Worm (Caenorhabditis elegans) whole organism, L1 larva: Measurements from ENCODE around the gene math-33.
A peak's percentile ranks its signal among the peaks of the same experiment; 100 is the strongest.

Experiments
- C16A3.4 ChIP-seq: fragments of 150-350 bp; optimal IDR thresholded peaks from 2 replicates; lab custom pipeline; 2014; ENCODE audit warnings: missing biosample characterization, missing genetic modification characterization
- C34B4.2 ChIP-seq: sonication (generic microtip); optimal IDR thresholded peaks from 2 replicates; lab custom pipeline; 2017; ENCODE audit warnings: mild to moderate bottlenecking, missing genetic modification characterization, missing compliant biosample characterization
- blmp-1 ChIP-seq: fragments of 150-350 bp; optimal IDR thresholded peaks from 2 replicates; lab custom pipeline; 2014; ENCODE audit warnings: missing biosample characterization, missing genetic modification characterization
- ceh-8 ChIP-seq: fragments of 200-800 bp; sonication (Bioruptor generic); optimal IDR thresholded peaks from 2 replicates; lab custom pipeline; 2018; ENCODE audit warnings: mild to moderate bottlenecking, missing genetic modification characterization, moderate library complexity, missing compliant biosample characterization
- dsc-1 ChIP-seq: sonication (generic microtip); optimal IDR thresholded peaks from 2 replicates; lab custom pipeline; 2016; ENCODE audit warnings: mild to moderate bottlenecking, missing genetic modification characterization, missing compliant biosample characterization
- efl-1 ChIP-seq, 4 experiments: fragments of 150-350 bp; optimal IDR thresholded peaks in 3 of 4; peaks in 1 of 4; 1 replicate in 1 of 4; 2 replicates in 3 of 4; lab custom pipeline; 2014; ENCODE audit warnings: missing biosample characterization in 2 of 4, missing genetic modification characterization in 2 of 4, missing genetic modification reagents in 2 of 4
- egl-13 ChIP-seq: sonication (generic microtip); optimal IDR thresholded peaks from 2 replicates; lab custom pipeline; 2016; ENCODE audit warnings: missing genotype, missing genetic modification reagents, missing genetic modification characterization, missing compliant biosample characterization
- elt-2 ChIP-seq: sonication (generic microtip); optimal IDR thresholded peaks from 2 replicates; lab custom pipeline; 2016; ENCODE audit warnings: missing genetic modification characterization, mild to moderate bottlenecking, inconsistent platforms, missing compliant biosample characterization, missing genetic modification reagents
- elt-3 ChIP-seq, 6 experiments: fragments of 150-350 bp in 1 of 6; sonication (generic microtip); optimal IDR thresholded peaks; 2 replicates each; lab custom pipeline; 2017 to 2018; ENCODE audit warnings: missing biosample characterization in 6 of 6, missing genetic modification characterization in 6 of 6, inconsistent platforms in 1 of 6
- ets-5 ChIP-seq: fragments of 200-800 bp; sonication (Bioruptor generic); IDR thresholded peaks from 2 replicates; pipeline ENCODE4 v1.3.6; 2022; ENCODE audit warnings: missing genetic modification characterization, missing compliant biosample characterization
- fkh-10 ChIP-seq: sonication (generic microtip); optimal IDR thresholded peaks from 2 replicates; lab custom pipeline; 2017; ENCODE audit warnings: missing biosample characterization, missing genetic modification reagents, missing genetic modification characterization
- fkh-4 ChIP-seq: sonication (generic microtip); optimal IDR thresholded peaks from 2 replicates; lab custom pipeline; 2016; ENCODE audit warnings: missing compliant biosample characterization, missing genetic modification characterization, borderline replicate concordance
- fkh-8 ChIP-seq: sonication (generic microtip); optimal IDR thresholded peaks from 2 replicates; lab custom pipeline; 2016; ENCODE audit warnings: mild to moderate bottlenecking, missing genetic modification characterization, missing compliant biosample characterization
- hlh-17 ChIP-seq: fragments of 200-800 bp; sonication (Bioruptor generic); optimal IDR thresholded peaks from 2 replicates; lab custom pipeline; 2018; ENCODE audit warnings: missing genetic modification characterization, mild to moderate bottlenecking, missing compliant biosample characterization, moderate library complexity, borderline replicate concordance
- hpl-2 ChIP-seq: fragments of 150-350 bp; optimal IDR thresholded peaks from 2 replicates; lab custom pipeline; 2014; ENCODE audit warnings: missing biosample characterization, missing genetic modification reagents, missing genetic modification characterization
- irx-1 ChIP-seq: sonication (generic microtip); optimal IDR thresholded peaks from 2 replicates; lab custom pipeline; 2016; ENCODE audit warnings: missing genetic modification characterization, missing compliant biosample characterization
- lin-14 ChIP-seq: fragments of 200-800 bp; sonication (Bioruptor generic); optimal IDR thresholded peaks from 2 replicates; lab custom pipeline; 2018; ENCODE audit warnings: mild to moderate bottlenecking, missing genetic modification characterization, moderate library complexity, missing compliant biosample characterization
- lin-15B ChIP-seq: fragments of 150-350 bp; sonication (generic microtip); optimal IDR thresholded peaks from 3 replicates; lab custom pipeline; 2014; ENCODE audit warnings: missing biosample characterization, missing genetic modification characterization
- lin-39 ChIP-seq: fragments of 150-350 bp; optimal IDR thresholded peaks from 2 replicates; lab custom pipeline; 2014; ENCODE audit warnings: missing biosample characterization, missing genetic modification reagents, missing genetic modification characterization
- lsy-2 ChIP-seq, 2 experiments: fragments of 150-350 bp; optimal IDR thresholded peaks; 2 replicates each; lab custom pipeline; 2014; ENCODE audit warnings: missing biosample characterization in 2 of 2, missing genetic modification characterization in 2 of 2
- mdl-1 ChIP-seq, 2 experiments: fragments of 150-350 bp; optimal IDR thresholded peaks; 2 replicates each; lab custom pipeline; 2014 to 2017; ENCODE audit warnings: missing biosample characterization in 2 of 2, missing genetic modification characterization in 2 of 2, inconsistent platforms in 1 of 2
- mef-2 ChIP-seq: fragments of 150-350 bp; optimal IDR thresholded peaks from 2 replicates; lab custom pipeline; 2014; ENCODE audit warnings: missing biosample characterization, missing genetic modification characterization
- nhr-11 ChIP-seq: fragments of 150-350 bp; optimal IDR thresholded peaks from 2 replicates; lab custom pipeline; 2014; ENCODE audit warnings: missing biosample characterization, missing genetic modification characterization
- nhr-19 ChIP-seq: fragments of 200-800 bp; sonication (Bioruptor generic); conservative IDR thresholded peaks from 2 replicates; pipeline ENCODE4 v1.3.6; 2022; ENCODE audit warnings: missing genetic modification characterization, missing compliant biosample characterization
- nhr-20 ChIP-seq: sonication (generic microtip); optimal IDR thresholded peaks from 2 replicates; lab custom pipeline; 2016; ENCODE audit warnings: mild to moderate bottlenecking, missing genetic modification characterization, missing compliant biosample characterization
- nhr-28 ChIP-seq: fragments of 150-350 bp; optimal IDR thresholded peaks from 2 replicates; lab custom pipeline; 2014; ENCODE audit warnings: missing biosample characterization, missing genetic modification characterization
- nhr-47 ChIP-seq: sonication (generic microtip); optimal IDR thresholded peaks from 2 replicates; lab custom pipeline; 2016; ENCODE audit warnings: mild to moderate bottlenecking, missing genetic modification characterization, moderate library complexity, missing compliant biosample characterization
- nhr-71 ChIP-seq: sonication (generic microtip); optimal IDR thresholded peaks from 2 replicates; lab custom pipeline; 2016; ENCODE audit warnings: mild to moderate bottlenecking, missing genetic modification characterization, moderate library complexity, missing compliant biosample characterization
- nhr-85 ChIP-seq: sonication (generic microtip); peaks from one replicate; lab custom pipeline; 2016; ENCODE audit warnings: missing genetic modification characterization, inconsistent platforms, missing compliant biosample characterization
- pag-3 ChIP-seq: sonication (generic microtip); optimal IDR thresholded peaks from 2 replicates; lab custom pipeline; 2017; ENCODE audit warnings: missing genetic modification characterization, mild to moderate bottlenecking, missing compliant biosample characterization, antibody characterized with exemption, borderline replicate concordance; ENCODE audit not compliant: insufficient read depth
- snu-23 ChIP-seq: sonication (generic microtip); optimal IDR thresholded peaks from 2 replicates; lab custom pipeline; 2016; ENCODE audit warnings: missing genetic modification characterization, missing compliant biosample characterization
- sptf-1 ChIP-seq: fragments of 150-350 bp; optimal IDR thresholded peaks from 2 replicates; lab custom pipeline; 2014; ENCODE audit warnings: missing biosample characterization, missing genetic modification characterization
- sup-37 ChIP-seq: fragments of 200-800 bp; sonication (Bioruptor generic); optimal IDR thresholded peaks from 2 replicates; lab custom pipeline; 2018; ENCODE audit warnings: mild to moderate bottlenecking, missing genetic modification characterization, missing compliant biosample characterization
- tbx-2 ChIP-seq: sonication (generic microtip); optimal IDR thresholded peaks from 2 replicates; lab custom pipeline; 2016; ENCODE audit warnings: missing genetic modification characterization, missing compliant biosample characterization
- tlp-1 ChIP-seq: fragments of 150-350 bp; optimal IDR thresholded peaks from 2 replicates; lab custom pipeline; 2014; ENCODE audit warnings: missing biosample characterization, missing genetic modification characterization
- unc-86 ChIP-seq: sonication (generic microtip); optimal IDR thresholded peaks from 2 replicates; lab custom pipeline; 2016; ENCODE audit warnings: missing genetic modification characterization, missing compliant biosample characterization
- xbp-1 ChIP-seq: sonication (generic microtip); optimal IDR thresholded peaks from 2 replicates; lab custom pipeline; 2016; ENCODE audit warnings: missing genetic modification characterization, missing compliant biosample characterization
- zip-4 ChIP-seq: fragments of 200-800 bp; sonication (Bioruptor generic); optimal IDR thresholded peaks from 2 replicates; lab custom pipeline; 2018; ENCODE audit warnings: mild to moderate bottlenecking, missing genetic modification characterization, moderate library complexity, missing compliant biosample characterization

math-33 gene

DNA sequence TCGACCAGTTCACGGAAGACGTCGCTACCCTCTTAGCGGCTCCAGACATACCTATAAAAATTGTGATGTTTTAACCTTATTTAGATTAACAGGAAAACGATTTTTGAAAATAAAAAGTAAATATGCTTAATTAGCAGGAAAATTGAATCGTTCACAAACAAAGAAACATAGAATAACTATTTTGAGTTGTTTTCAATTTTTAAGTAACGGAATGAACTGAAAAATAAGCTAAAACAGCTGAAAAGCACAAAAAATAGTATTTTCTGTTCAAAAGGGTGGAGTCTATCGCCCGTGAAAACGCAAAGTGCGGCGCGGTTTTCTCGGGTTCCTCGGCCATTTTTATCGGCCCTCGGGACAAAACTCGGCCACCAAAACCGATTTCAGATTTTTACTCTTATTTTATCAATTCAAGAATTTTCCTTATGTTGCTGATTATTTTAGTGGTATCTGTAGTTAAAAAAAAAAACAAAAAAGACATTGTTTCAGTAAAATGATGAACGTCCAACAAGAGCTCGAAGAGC is 10.2 kb downstream of the math-33 start, which contains the start of the genes atp-5 and lmtr-3 (continued):
- TF ChIP-seq nhr-19: peak; percentile 75
- TF ChIP-seq efl-1 (optimal IDR thresholded peaks at IDR 0.05; lab: Kevin White, UChicago): peak; percentile 70 to 71
- TF ChIP-seq efl-1 (GFP tag; optimal IDR thresholded peaks at IDR 0.05 in 1 of 2; lab: Kevin White, UChicago): peak; percentile 74 to 95
- peak; percentile 89 for TF ChIP-seq nhr-71 (tag; lab: Kevin White, UChicago)
- peak; percentile 39 for TF ChIP-seq blmp-1
- peak in 1 of 6 experiments; percentile 68 for TF ChIP-seq elt-3 (tag; optimal IDR thresholded peaks at IDR 0.05; lab: Kevin White, UChicago)
- peak; percentile 66 for TF ChIP-seq xbp-1 (tag; lab: Kevin White, UChicago)
- TF ChIP-seq C34B4.2: no peak
- peak; percentile 78 for TF ChIP-seq nhr-20 (tag; lab: Kevin White, UChicago)
- peak; percentile 82 for TF ChIP-seq fkh-4 (tag; lab: Kevin White, UChicago)
- no peak for TF ChIP-seq tlp-1 (tag; lab: Kevin White, UChicago)
- no peak for TF ChIP-seq mef-2 (tag; lab: Kevin White, UChicago)
- TF ChIP-seq snu-23: peak; percentile 82
- peak; percentile 64 for TF ChIP-seq lin-15B
- no peak for TF ChIP-seq hlh-17 (GFP tag; lab: Kevin White, UChicago)
- TF ChIP-seq, all 84 proteins: peak for 47

DNA sequence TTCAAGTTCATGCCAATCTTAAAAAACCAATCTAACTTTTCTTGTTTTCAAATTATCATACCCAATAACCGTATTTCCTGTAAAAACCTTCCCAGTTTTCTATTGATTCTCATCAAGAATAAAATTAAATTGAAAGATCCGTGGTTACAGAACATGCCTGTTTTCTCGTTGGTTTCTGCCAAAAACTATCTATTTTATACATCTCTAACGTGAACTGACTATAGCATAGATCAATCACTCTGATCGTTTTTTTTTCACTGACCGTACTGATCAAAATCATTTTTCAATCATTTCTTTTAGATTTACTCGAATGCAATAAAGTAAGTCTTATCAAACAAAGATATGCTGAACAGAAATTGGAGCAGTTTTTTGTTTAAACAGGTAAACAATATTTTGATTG is 11.2 kb downstream of the math-33 start, which contains the start of gene C06H2.2:
TSS of gene C06H2.2 (plus strand) at position 301 of the 400 bp plus-strand sequence.
- no peak for TF ChIP-seq irx-1
- TF ChIP-seq efl-1 (optimal IDR thresholded peaks at IDR 0.05; lab: Kevin White, UChicago): no peak
- TF ChIP-seq efl-1 (GFP tag; optimal IDR thresholded peaks at IDR 0.05 in 1 of 2; lab: Kevin White, UChicago): peak in 1 of 2 experiments; percentile 71
- TF ChIP-seq C34B4.2: no peak

DNA sequence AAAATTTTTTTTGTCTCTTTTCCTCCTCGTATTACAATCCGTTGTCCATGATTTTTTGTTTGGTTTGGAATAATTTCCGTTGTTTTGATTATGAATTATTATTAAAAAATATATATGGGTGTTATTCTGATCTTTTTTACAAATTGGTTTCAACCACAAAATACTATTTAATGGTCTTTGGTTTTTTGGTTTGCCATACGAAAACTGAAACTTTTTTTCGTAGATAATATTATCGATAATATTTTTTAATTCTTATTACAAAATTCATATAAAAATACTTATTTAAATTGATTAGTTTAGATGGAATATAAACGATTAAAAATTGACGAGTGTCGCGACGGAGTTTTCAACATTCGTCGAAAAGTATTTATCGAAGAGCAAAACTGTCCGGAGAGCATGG is 13.5 kb downstream of the math-33 start, which contains the start of gene jmjd-5:
TSS of gene jmjd-5 (plus strand) at position 301 of the 400 bp plus-strand sequence.
- TF ChIP-seq sup-37 (GFP tag; lab: Kevin White, UChicago): no peak
- TF ChIP-seq fkh-10 (GFP tag; lab: Kevin White, UChicago): no peak
- TF ChIP-seq lsy-2 (tag; optimal IDR thresholded peaks at IDR 0.05; lab: Kevin White, UChicago): no peak
- no peak for TF ChIP-seq mdl-1 (tag; optimal IDR thresholded peaks at IDR 0.05; lab: Kevin White, UChicago)
- no peak for TF ChIP-seq efl-1 (optimal IDR thresholded peaks at IDR 0.05; lab: Kevin White, UChicago)
- TF ChIP-seq efl-1 (GFP tag; optimal IDR thresholded peaks at IDR 0.05 in 1 of 2; lab: Kevin White, UChicago): no peak
- no peak for TF ChIP-seq blmp-1
- TF ChIP-seq nhr-20 (tag; lab: Kevin White, UChicago): no peak
- TF ChIP-seq ceh-8 (GFP tag; lab: Kevin White, UChicago): no peak
- no peak for TF ChIP-seq C16A3.4

DNA sequence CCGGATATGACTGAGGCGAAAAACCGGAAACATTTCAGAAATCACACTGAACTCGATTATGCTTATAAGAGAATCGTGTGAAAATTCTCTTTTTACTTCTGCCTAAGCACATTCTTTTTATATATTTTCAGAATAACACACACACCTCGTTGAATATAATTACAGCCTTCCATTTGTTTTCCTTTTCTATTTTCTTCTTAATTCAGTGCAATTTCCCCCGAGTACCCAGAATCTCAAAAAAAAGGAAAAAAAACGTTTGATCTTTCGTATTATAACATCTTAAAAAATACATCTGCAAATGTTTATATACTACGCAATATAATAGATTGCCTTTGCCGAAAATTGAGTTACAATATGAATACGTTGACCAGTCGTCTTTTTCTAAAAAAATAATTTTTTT is 18.1 kb downstream of the math-33 start:
- TF ChIP-seq C34B4.2: no peak
- TF ChIP-seq hpl-2 (GFP tag; lab: Kevin White, UChicago): no peak
- no peak for TF ChIP-seq pag-3
- peak; percentile 21 for TF ChIP-seq nhr-71 (tag; lab: Kevin White, UChicago)
- peak; percentile 6 for TF ChIP-seq lin-14 (GFP tag; lab: Kevin White, UChicago)
- no peak for TF ChIP-seq elt-3 (tag; optimal IDR thresholded peaks at IDR 0.05; lab: Kevin White, UChicago)
- TF ChIP-seq lin-39 (tag; lab: Kevin White, UChicago): no peak
- TF ChIP-seq nhr-11 (tag; lab: Kevin White, UChicago): peak; percentile 0
- peak; percentile 54 for TF ChIP-seq fkh-8 (tag; lab: Kevin White, UChicago)

DNA sequence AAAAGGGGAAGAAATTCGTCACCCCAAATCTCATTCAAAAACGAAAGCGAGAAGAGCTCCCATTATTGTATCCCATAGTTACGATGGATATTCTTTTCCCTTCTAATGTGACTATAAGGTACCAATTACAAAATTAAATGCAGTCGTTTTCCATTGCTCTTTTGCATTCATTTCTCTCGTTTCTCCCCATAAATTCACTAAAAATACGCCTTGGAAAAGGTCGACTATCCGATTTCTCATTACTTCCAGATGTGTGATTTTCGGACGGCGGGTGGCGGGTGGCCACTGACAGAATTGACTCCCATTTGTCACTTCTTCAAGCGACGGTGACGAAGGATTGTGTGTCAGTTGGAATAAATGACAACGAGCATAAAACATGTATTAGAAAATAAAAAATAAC is 19.8 kb downstream of the math-33 start:
- TF ChIP-seq fkh-4 (tag; lab: Kevin White, UChicago) (peak; percentile 78), nhr-85 (no peak), nhr-28 (tag; lab: Kevin White, UChicago) (no peak), fkh-8 (tag; lab: Kevin White, UChicago) (no peak), snu-23 (no peak), ets-5 (GFP tag; lab: Robert Waterston, UW) (no peak), tbx-2 (tag; lab: Kevin White, UChicago) (no peak), egl-13 (no peak), nhr-47 (tag; lab: Kevin White, UChicago) (no peak), unc-86 (tag; lab: Kevin White, UChicago) (no peak), sptf-1 (tag; lab: Kevin White, UChicago) (no peak), mdl-1 (tag; optimal IDR thresholded peaks at IDR 0.05; lab: Kevin White, UChicago) (no peak), elt-2 (tag; lab: Kevin White, UChicago) (no peak), dsc-1 (tag; lab: Kevin White, UChicago) (peak; percentile 96), zip-4 (GFP tag; lab: Kevin White, UChicago) (no peak)
- TF ChIP-seq, all 84 proteins: peak for 2
